Fruit fly (Drosophila melanogaster): Measurements from ENCODE around the gene CG14543.

Gene CG14543

DNA sequence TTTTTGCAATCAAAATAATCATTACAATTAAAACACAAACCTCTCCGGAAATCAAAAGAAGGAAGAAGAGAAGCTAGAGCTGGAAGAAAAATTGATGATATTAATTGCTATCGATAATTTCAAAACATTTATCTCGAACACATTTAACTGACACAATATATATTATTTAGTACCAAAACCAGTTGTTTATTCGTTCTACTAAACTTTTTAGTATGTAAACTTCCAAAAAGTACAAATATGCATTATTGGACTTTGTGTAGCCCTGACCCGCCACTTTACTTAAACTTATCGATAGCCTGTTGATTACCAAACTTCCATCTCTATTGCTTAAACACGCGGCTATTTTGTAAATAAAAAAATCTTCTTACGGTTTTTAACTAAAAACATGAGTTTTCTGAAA lies 2.8 kb downstream of the CG14543 start, which contains the start of the genes RpL34a and Trmt61 (continued):
- TF ChIP-seq ash1 (GFP tag; optimal IDR thresholded peaks at IDR 0.05) (no peak), CG8924 (tag; optimal IDR thresholded peaks at IDR 0.05) (peak; percentile 88), dm (GFP tag; optimal IDR thresholded peaks at IDR 0.05) (peak; percentile 92), Gug (GFP tag; IDR thresholded peaks at IDR 0.05) (no peak), CG12219 (GFP tag; optimal IDR thresholded peaks at IDR 0.05) (peak; percentile 76), eve (GFP tag; optimal IDR thresholded peaks at IDR 0.05) (no peak), Atf-2 (GFP tag; optimal IDR thresholded peaks at IDR 0.05) (peak; percentile 64), nerfin-2 (GFP tag; IDR thresholded peaks at IDR 0.05; ENCODE audit: partially characterized antibody) (peak; percentile 67), Doc3 (GFP tag; IDR thresholded peaks at IDR 0.05; ENCODE audit: partially characterized antibody) (peak; percentile 84; the same call in 2 of the 3 replicates), cato (GFP tag; optimal IDR thresholded peaks at IDR 0.05; ENCODE audit: borderline replicate concordance) (peak; percentile 70), Six4 (GFP tag; optimal IDR thresholded peaks at IDR 0.05) (peak; percentile 81), CG9215 (GFP tag; IDR thresholded peaks at IDR 0.05) (peak; percentile 58), CG11695 (GFP tag; IDR thresholded peaks at IDR 0.05) (peak; percentile 84), CG6813 (GFP tag; optimal IDR thresholded peaks at IDR 0.05) (peak; percentile 91), E2f1 (GFP tag; IDR thresholded peaks at IDR 0.05) (peak; percentile 84), Dll (GFP tag; IDR thresholded peaks at IDR 0.05; ENCODE audit: partially characterized antibody) (peak; percentile 95), CG2875 (GFP tag; optimal IDR thresholded peaks at IDR 0.05) (peak; percentile 76), MESR4 (GFP tag; optimal IDR thresholded peaks at IDR 0.05) (no peak), cas (GFP tag; IDR thresholded peaks at IDR 0.05) (peak; percentile 55; the same call in 1 of the 2 replicates), z (GFP tag; IDR thresholded peaks at IDR 0.05) (no peak), Blimp-1 (GFP tag; optimal IDR thresholded peaks at IDR 0.05) (peak; percentile 73), CG6854 (GFP tag; optimal IDR thresholded peaks at IDR 0.05) (peak; percentile 86), so (GFP tag; IDR thresholded peaks at IDR 0.05) (peak; percentile 80), CG11696 (GFP tag; IDR thresholded peaks at IDR 0.05) (0 out of 2 replicates have a peak, but pooled peaks have one; percentile 27), trem (tag; optimal IDR thresholded peaks at IDR 0.05) (peak; percentile 94), hth (optimal IDR thresholded peaks at IDR 0.05) (no peak), CG34224 (GFP tag; IDR thresholded peaks at IDR 0.05; ENCODE audit: partially characterized antibody) (peak; percentile 84), Antp (GFP tag; optimal IDR thresholded peaks at IDR 0.05) (peak; percentile 52), Optix (GFP tag; IDR thresholded peaks at IDR 0.05) (no peak), fru (optimal IDR thresholded peaks at IDR 0.05) (no peak), kah (GFP tag; optimal IDR thresholded peaks at IDR 0.05) (peak; percentile 83), CoRest (tag; optimal IDR thresholded peaks at IDR 0.05) (peak; percentile 85), fu2 (GFP tag; optimal IDR thresholded peaks at IDR 0.05) (peak; percentile 60), zfh1 (GFP tag; IDR thresholded peaks at IDR 0.05) (peak; percentile 71), Elba2 (GFP tag; optimal IDR thresholded peaks at IDR 0.05) (peak; percentile 25), bowl (GFP tag; IDR thresholded peaks at IDR 0.05) (peak; percentile 10; the same call in 1 of the 2 replicates), CG32767 (GFP tag; IDR thresholded peaks at IDR 0.05) (peak; percentile 79), NC2β (GFP tag; optimal IDR thresholded peaks at IDR 0.05) (peak; percentile 92), CG18764 (GFP tag; optimal IDR thresholded peaks at IDR 0.05) (peak; percentile 71), Meics (GFP tag; optimal IDR thresholded peaks at IDR 0.05) (peak; percentile 94), toy (GFP tag; IDR thresholded peaks at IDR 0.05) (peak; percentile 35; the same call in 1 of the 2 replicates), jumu (GFP tag; optimal IDR thresholded peaks at IDR 0.05) (peak; percentile 66), tgo (GFP tag; IDR thresholded peaks at IDR 0.05) (peak; percentile 64; the same call in 2 of the 3 replicates), Sox100B (GFP tag; optimal IDR thresholded peaks at IDR 0.05) (peak; percentile 96), CG7556 (GFP tag; optimal IDR thresholded peaks at IDR 0.05) (peak; percentile 79), gro (GFP tag; optimal IDR thresholded peaks at IDR 0.05) (no peak), CG12942 (GFP tag; optimal IDR thresholded peaks at IDR 0.05) (peak; percentile 67), CG15696 (tag; optimal IDR thresholded peaks at IDR 0.05) (peak; percentile 68), nmo (GFP tag; optimal IDR thresholded peaks at IDR 0.05) (peak; percentile 92), Side (GFP tag; optimal IDR thresholded peaks at IDR 0.05) (peak; percentile 89), CG33213 (GFP tag; optimal IDR thresholded peaks at IDR 0.05) (peak; percentile 86), cad (GFP tag; optimal IDR thresholded peaks at IDR 0.05) (no peak)
